Fruit fly (Drosophila melanogaster): ENCODE results near the gene CG5466.

CG5466 gene

DNA sequence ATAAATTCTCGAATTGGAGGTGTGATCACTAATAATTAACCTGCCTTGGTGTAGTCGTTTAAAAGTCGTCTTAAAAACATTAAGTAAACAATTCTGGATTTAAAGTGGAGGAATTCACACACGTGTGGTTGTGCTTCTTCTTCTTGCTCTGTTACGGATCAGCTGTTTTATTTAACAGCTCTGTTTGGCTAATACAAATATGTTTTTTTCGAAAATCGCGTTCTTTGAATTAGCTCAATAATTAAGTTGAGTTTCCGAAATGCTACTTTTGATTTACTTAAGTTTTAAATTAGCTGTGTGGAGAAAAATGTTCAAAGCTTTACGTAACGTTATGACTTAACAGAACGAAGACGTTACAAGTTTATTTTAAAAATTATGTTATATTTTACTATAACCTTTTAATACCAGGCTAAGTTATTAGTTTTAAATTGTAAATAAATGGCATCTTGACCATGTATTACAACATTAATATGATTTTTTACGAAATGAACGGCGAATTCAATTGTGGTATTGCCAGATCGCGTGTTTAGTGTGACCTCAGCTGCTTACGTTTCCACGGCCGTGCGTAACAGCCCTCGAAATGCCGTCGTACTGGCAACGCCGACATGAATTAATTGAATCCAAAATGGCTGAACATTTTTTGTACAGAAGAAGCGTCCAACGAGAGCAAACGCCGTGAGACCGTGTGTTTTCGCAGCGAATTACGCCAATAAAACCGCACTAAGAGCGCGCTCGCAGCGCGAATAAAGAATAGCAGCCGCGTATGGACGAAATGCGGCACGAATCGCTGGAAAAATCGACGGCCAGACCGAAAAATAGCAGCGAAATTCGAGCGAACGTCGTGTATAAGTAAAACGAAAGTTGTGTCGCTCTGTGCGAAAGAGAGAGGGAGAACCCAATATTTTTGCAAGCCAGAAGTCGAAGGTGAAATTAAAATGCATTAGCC, 24.9 kb upstream of the CG5466 start, which contains the start of the genes Pus1 and bon (continued):
- TF ChIP-seq bcd (GFP tag; optimal IDR thresholded peaks at IDR 0.05) (no peak), CG10267 (tag; optimal IDR thresholded peaks at IDR 0.05) (peak; percentile 40), CG5953 (GFP tag; IDR thresholded peaks at IDR 0.05) (0 out of 2 replicates have a peak, but pooled peaks have one; percentile 26), hth (optimal IDR thresholded peaks at IDR 0.05) (no peak), CG17385 (GFP tag; optimal IDR thresholded peaks at IDR 0.05) (peak; percentile 95), sna (GFP tag; IDR thresholded peaks at IDR 0.05; ENCODE audit: partially characterized antibody) (no peak), HmgZ (tag; optimal IDR thresholded peaks at IDR 0.05) (peak; percentile 29), Tbp (GFP tag; optimal IDR thresholded peaks at IDR 0.05) (no peak), slbo (GFP tag; IDR thresholded peaks at IDR 0.05) (peak; percentile 52; the same call in 1 of the 2 replicates), Chrac-16 (GFP tag; optimal IDR thresholded peaks at IDR 0.05) (peak; percentile 16), Deaf1 (tag; optimal IDR thresholded peaks at IDR 0.05) (peak; percentile 63), Side (GFP tag; optimal IDR thresholded peaks at IDR 0.05) (peak; percentile 41), lbe (GFP tag; optimal IDR thresholded peaks at IDR 0.05) (no peak), HLH54F (GFP tag; optimal IDR thresholded peaks at IDR 0.05) (peak; percentile 30), caup (GFP tag; optimal IDR thresholded peaks at IDR 0.05; ENCODE audit: severe bottlenecking) (no peak), lola (GFP tag; optimal IDR thresholded peaks at IDR 0.05) (no peak), HLHmδ (GFP tag; optimal IDR thresholded peaks at IDR 0.05) (peak; percentile 37), sd (tag; optimal IDR thresholded peaks at IDR 0.05) (peak; percentile 68), CG13894 (tag; optimal IDR thresholded peaks at IDR 0.05) (no peak), Nf-YC (tag; optimal IDR thresholded peaks at IDR 0.05) (peak; percentile 42), zen (tag; optimal IDR thresholded peaks at IDR 0.05) (peak; percentile 74), pzg (GFP tag; optimal IDR thresholded peaks at IDR 0.05) (peak; percentile 87), Mad (GFP tag; optimal IDR thresholded peaks at IDR 0.05) (peak; percentile 42), Ets65A (GFP tag) (peak; percentile 51), ken (GFP tag; IDR thresholded peaks at IDR 0.05) (peak; percentile 34; the same call in 1 of the 3 replicates), CG14441 (GFP tag; IDR thresholded peaks at IDR 0.05) (peak; percentile 74), gfzf (GFP tag; optimal IDR thresholded peaks at IDR 0.05) (peak; percentile 60), CG9797 (GFP tag; optimal IDR thresholded peaks at IDR 0.05) (peak; percentile 89), exex (tag; optimal IDR thresholded peaks at IDR 0.05) (peak; percentile 46), CG4360 (GFP tag; IDR thresholded peaks at IDR 0.05) (no peak), CG33213 (GFP tag; optimal IDR thresholded peaks at IDR 0.05) (peak; percentile 36), chif (GFP tag; optimal IDR thresholded peaks at IDR 0.05) (no peak), CG4404 (GFP tag; IDR thresholded peaks at IDR 0.05) (no peak), toy (GFP tag; IDR thresholded peaks at IDR 0.05) (no peak), nmo (GFP tag; optimal IDR thresholded peaks at IDR 0.05) (peak; percentile 29), sug (tag; optimal IDR thresholded peaks at IDR 0.05) (peak; percentile 47), trem (tag; optimal IDR thresholded peaks at IDR 0.05) (peak; percentile 51), NFAT (GFP tag; IDR thresholded peaks at IDR 0.05) (0 out of 2 replicates have a peak, but pooled peaks have one; percentile 13), Opbp (GFP tag; IDR thresholded peaks at IDR 0.05; ENCODE audit: partially characterized antibody) (0 out of 3 replicates have a peak, but pooled peaks have one; percentile 30), CG34224 (GFP tag; IDR thresholded peaks at IDR 0.05; ENCODE audit: partially characterized antibody) (peak; percentile 20; the same call in 1 of the 3 replicates), h (optimal IDR thresholded peaks at IDR 0.05) (no peak), ems (GFP tag; optimal IDR thresholded peaks at IDR 0.05) (peak; percentile 19), p53 (GFP tag; optimal IDR thresholded peaks at IDR 0.05) (peak; percentile 5), CG12659 (GFP tag; optimal IDR thresholded peaks at IDR 0.05) (peak; percentile 86), mld (GFP tag; IDR thresholded peaks at IDR 0.05; ENCODE audit: partially characterized antibody) (no peak), Atf6 (GFP tag; IDR thresholded peaks at IDR 0.05) (0 out of 2 replicates have a peak, but pooled peaks have one; percentile 10), Bteb2 (GFP tag; optimal IDR thresholded peaks at IDR 0.05) (no peak), fu2 (GFP tag; optimal IDR thresholded peaks at IDR 0.05) (peak; percentile 25)
